Fruit fly (Drosophila melanogaster) whole organism, embryonic: ENCODE measurements around the gene Scm.

Experiments
- Atf3 ChIP-seq: fragments of 200-800 bp; sonication (Bioruptor generic); optimal IDR thresholded peaks from 3 replicates; lab custom pipeline; 2016; ENCODE audit warnings: missing biosample characterization, missing genetic modification characterization
- CG10366 ChIP-seq: fragments of 200-800 bp; sonication (Bioruptor generic); IDR thresholded peaks from 2 replicates; pipeline ENCODE4 v1.3.6; 2022; ENCODE audit warnings: missing biosample characterization, missing genetic modification characterization
- CG11504 ChIP-seq: fragments of 200-800 bp; sonication (Bioruptor generic); optimal IDR thresholded peaks from 3 replicates; lab custom pipeline; 2019; ENCODE audit warnings: missing biosample characterization, mild to moderate bottlenecking, missing genetic modification characterization, moderate library complexity
- CG11560 ChIP-seq: fragments of 200-800 bp; sonication (Bioruptor generic); IDR thresholded peaks from 3 replicates; pipeline ENCODE4 v1.3.6; 2022; ENCODE audit warnings: missing biosample characterization, missing genetic modification characterization
- CG11696 ChIP-seq: fragments of 200-800 bp; sonication (Bioruptor generic); IDR thresholded peaks from 2 replicates; pipeline ENCODE4 v1.3.6; 2022; ENCODE audit warnings: missing biosample characterization, missing genetic modification characterization
- CG13894 ChIP-seq: fragments of 200-800 bp; sonication (Bioruptor generic); optimal IDR thresholded peaks from 3 replicates; lab custom pipeline; 2018; ENCODE audit warnings: missing biosample characterization, mild to moderate bottlenecking, missing genetic modification characterization, moderate library complexity
- CG2120 ChIP-seq: fragments of 200-800 bp; sonication (Bioruptor generic); optimal IDR thresholded peaks from 3 replicates; lab custom pipeline; 2016; ENCODE audit warnings: missing biosample characterization, missing genetic modification characterization
- CG34376 ChIP-seq: fragments of 200-800 bp; sonication (Bioruptor generic); optimal IDR thresholded peaks from 2 replicates; lab custom pipeline; 2018; ENCODE audit warnings: missing biosample characterization, mild to moderate bottlenecking, missing genetic modification characterization
- CG4707 ChIP-seq: fragments of 200-800 bp; sonication (Bioruptor generic); optimal IDR thresholded peaks from 2 replicates; lab custom pipeline; 2018; ENCODE audit warnings: missing biosample characterization, mild to moderate bottlenecking, missing genetic modification characterization, moderate library complexity
- CG7372 ChIP-seq: fragments of 200-800 bp; sonication (Bioruptor generic); IDR thresholded peaks from 2 replicates; pipeline ENCODE4 v1.3.6; 2022; ENCODE audit warnings: missing biosample characterization, missing genetic modification characterization
- CG8281 ChIP-seq: fragments of 200-800 bp; sonication (Bioruptor generic); optimal IDR thresholded peaks from 2 replicates; lab custom pipeline; 2018; ENCODE audit warnings: missing biosample characterization, mild to moderate bottlenecking, missing genetic modification characterization, moderate library complexity
- CG8765 ChIP-seq: fragments of 200-800 bp; sonication (Bioruptor generic); IDR thresholded peaks from 2 replicates; pipeline ENCODE4 v1.3.6; 2022; ENCODE audit warnings: missing biosample characterization, missing genetic modification characterization
- E2f2 ChIP-seq: fragments of 200-800 bp; sonication (Bioruptor generic); IDR thresholded peaks from 2 replicates; pipeline ENCODE4 v1.3.6; 2022; ENCODE audit warnings: missing biosample characterization, missing genetic modification characterization
- Fer2 ChIP-seq: fragments of 200-800 bp; sonication (Bioruptor generic); optimal IDR thresholded peaks from 2 replicates; lab custom pipeline; 2018; ENCODE audit warnings: missing biosample characterization, mild to moderate bottlenecking, missing genetic modification characterization, moderate library complexity
- GATAe ChIP-seq: fragments of 200-800 bp; sonication (Bioruptor generic); conservative IDR thresholded peaks from 2 replicates; pipeline ENCODE4 v1.3.6; 2022; ENCODE audit warnings: missing biosample characterization, missing genetic modification characterization
- HLH3B ChIP-seq: fragments of 200-800 bp; sonication (Bioruptor generic); IDR thresholded peaks from 2 replicates; pipeline ENCODE4 v1.3.6; 2022; ENCODE audit warnings: missing biosample characterization, missing genetic modification characterization
- Hr78 ChIP-seq, 2 experiments: fragments of 200-800 bp in 1 of 2; fragments of >200 bp in 1 of 2; sonication (Bioruptor generic) in 1 of 2; optimal IDR thresholded peaks; 2 replicates each; lab custom pipeline; 2017 to 2019; ENCODE audit warnings: missing biosample characterization in 2 of 2, missing genetic modification characterization in 2 of 2, mild to moderate bottlenecking in 1 of 2, moderate library complexity in 1 of 2
- Nf-YB ChIP-seq: fragments of 200-800 bp; sonication (Bioruptor generic); optimal IDR thresholded peaks from 3 replicates; lab custom pipeline; 2019; ENCODE audit warnings: missing biosample characterization, mild to moderate bottlenecking, missing genetic modification characterization, moderate library complexity
- Pdp1 ChIP-seq, 2 experiments: fragments of 200-800 bp; sonication (Bioruptor generic); optimal IDR thresholded peaks; 3 replicates each; lab custom pipeline; 2016; ENCODE audit warnings: missing biosample characterization in 2 of 2, missing genetic modification characterization in 2 of 2, mild to moderate bottlenecking in 1 of 2, moderate library complexity in 1 of 2
- Xbp1 ChIP-seq: fragments of 200-800 bp; sonication (Bioruptor generic); optimal IDR thresholded peaks from 3 replicates; lab custom pipeline; 2016; ENCODE audit warnings: missing biosample characterization, mild to moderate bottlenecking, missing genetic modification characterization
- Xrp1 ChIP-seq: fragments of 200-800 bp; sonication (Bioruptor generic); IDR thresholded peaks from 2 replicates; pipeline ENCODE4 v1.3.6; 2022; ENCODE audit warnings: missing biosample characterization, missing genetic modification characterization
- YL-1 ChIP-seq: fragments of 200-800 bp; sonication (Bioruptor generic); optimal IDR thresholded peaks from 3 replicates; lab custom pipeline; 2017; ENCODE audit warnings: missing biosample characterization, mild to moderate bottlenecking, missing genetic modification characterization
- ato ChIP-seq: fragments of 200-800 bp; sonication (Bioruptor generic); IDR thresholded peaks from 2 replicates; pipeline ENCODE4 v1.3.6; 2022; ENCODE audit warnings: missing biosample characterization, missing genetic modification characterization; ENCODE audit not compliant: partially characterized antibody
- corto ChIP-seq: fragments of 200-800 bp; sonication (Bioruptor generic); optimal IDR thresholded peaks from 2 replicates; lab custom pipeline; 2016; ENCODE audit warnings: missing biosample characterization, mild to moderate bottlenecking, missing genetic modification characterization, moderate library complexity
- dati ChIP-seq: fragments of 200-800 bp; sonication (Bioruptor generic); IDR thresholded peaks from 2 replicates; pipeline ENCODE4 v1.3.6; 2022; ENCODE audit warnings: missing biosample characterization, missing genetic modification characterization
- exex ChIP-seq: fragments of 200-800 bp; sonication (Bioruptor generic); optimal IDR thresholded peaks from 4 replicates; lab custom pipeline; 2018; ENCODE audit warnings: missing biosample characterization, mild to moderate bottlenecking, missing genetic modification characterization, moderate library complexity
- gfzf ChIP-seq: fragments of 200-800 bp; sonication (Bioruptor generic); optimal IDR thresholded peaks from 2 replicates; lab custom pipeline; 2016; ENCODE audit warnings: missing biosample characterization, mild to moderate bottlenecking, missing genetic modification characterization, moderate library complexity
- grn ChIP-seq: fragments of 200-800 bp; sonication (Bioruptor generic); optimal IDR thresholded peaks from 3 replicates; lab custom pipeline; 2017; ENCODE audit warnings: missing biosample characterization, missing genetic modification characterization
- hb ChIP-seq: fragments of 200-800 bp; sonication (Bioruptor generic); IDR thresholded peaks from 3 replicates; pipeline ENCODE4 v1.3.6; 2022; ENCODE audit warnings: missing biosample characterization, missing genetic modification characterization; ENCODE audit not compliant: partially characterized antibody
- hth ChIP-seq: fragments of >200 bp; optimal IDR thresholded peaks from 2 replicates; lab custom pipeline; 2017; ENCODE audit warnings: inconsistent platforms
- jumu ChIP-seq: fragments of 200-800 bp; sonication (Bioruptor generic); optimal IDR thresholded peaks from 3 replicates; lab custom pipeline; 2016; ENCODE audit warnings: missing biosample characterization, missing genetic modification characterization
- lab ChIP-seq: fragments of 200-800 bp; sonication (Bioruptor generic); optimal IDR thresholded peaks from 3 replicates; lab custom pipeline; 2017; ENCODE audit warnings: missing biosample characterization, missing genetic modification characterization, mild to moderate bottlenecking, moderate library complexity, missing genetic modification reagents
- mirr ChIP-seq: fragments of 200-800 bp; sonication (Bioruptor generic); optimal IDR thresholded peaks from 3 replicates; lab custom pipeline; 2018; ENCODE audit warnings: missing biosample characterization, mild to moderate bottlenecking, missing genetic modification characterization
- rib ChIP-seq: fragments of 200-800 bp; sonication (Bioruptor generic); IDR thresholded peaks from 2 replicates; pipeline ENCODE4 v1.3.6; 2022; ENCODE audit warnings: missing biosample characterization, missing genetic modification characterization
- ro ChIP-seq: fragments of 200-800 bp; sonication (Bioruptor generic); IDR thresholded peaks from 2 replicates; pipeline ENCODE4 v1.3.6; 2022; ENCODE audit warnings: missing biosample characterization, missing genetic modification characterization
- sd ChIP-seq: fragments of 200-800 bp; sonication (Bioruptor generic); optimal IDR thresholded peaks from 3 replicates; lab custom pipeline; 2018; ENCODE audit warnings: missing biosample characterization, mild to moderate bottlenecking, missing genetic modification characterization, moderate library complexity
- sob ChIP-seq: fragments of 200-800 bp; sonication (Bioruptor generic); IDR thresholded peaks from 2 replicates; pipeline ENCODE4 v1.3.6; 2022; ENCODE audit warnings: missing biosample characterization, missing genetic modification characterization
- sug ChIP-seq: fragments of 200-800 bp; optimal IDR thresholded peaks from 2 replicates; lab custom pipeline; 2019; ENCODE audit warnings: missing biosample characterization, mild to moderate bottlenecking, missing genetic modification characterization, moderate library complexity
- trem ChIP-seq: fragments of 200-800 bp; optimal IDR thresholded peaks from 3 replicates; lab custom pipeline; 2019; ENCODE audit warnings: missing biosample characterization, mild to moderate bottlenecking, missing genetic modification characterization, moderate library complexity
- ttk ChIP-seq: fragments of 200-800 bp; sonication (Bioruptor generic); IDR thresholded peaks from 2 replicates; pipeline ENCODE4 v2.1.2; 2022; ENCODE audit warnings: missing biosample characterization, missing genetic modification characterization

Gene Scm

DNA sequence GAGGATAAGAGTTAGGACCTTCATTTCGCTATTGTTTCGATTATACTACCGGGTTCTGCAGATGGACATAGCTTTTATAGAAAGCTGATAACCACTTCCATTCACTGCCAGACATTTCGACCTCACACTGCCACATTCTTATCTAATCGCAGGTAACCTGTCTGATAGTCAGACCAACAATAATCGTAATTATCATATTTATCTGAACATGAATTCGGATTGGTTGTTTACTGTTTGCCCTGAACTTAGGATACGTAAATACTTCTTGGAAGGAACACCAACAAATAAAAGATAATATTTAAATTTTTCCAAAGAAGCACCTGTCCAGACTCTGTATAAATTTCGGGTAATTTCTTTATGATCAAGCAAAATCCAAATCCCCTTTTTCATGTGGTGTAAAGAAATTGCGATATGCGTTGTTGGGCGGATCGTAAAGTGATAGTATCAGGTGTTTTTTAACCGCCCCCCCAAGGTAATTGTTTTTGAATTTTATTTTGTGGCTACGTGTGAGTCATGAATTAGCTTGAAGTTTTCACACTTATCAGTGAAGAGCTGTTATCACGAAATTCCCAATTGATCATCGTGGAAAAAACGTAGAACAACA is 8.8 kb upstream of the Scm start, which contains the start of gene Fst (continued):
- no peak for TF ChIP-seq Xbp1
- no peak for TF ChIP-seq Xrp1
- TF ChIP-seq sd (tag; lab: Kevin White, UChicago) = peak; percentile 91
- TF ChIP-seq corto (GFP tag; lab: Kevin White, UChicago) = no peak
- no peak for TF ChIP-seq ttk
- TF ChIP-seq exex (tag; lab: Kevin White, UChicago) = peak; percentile 90
- peak; percentile 77 for TF ChIP-seq Nf-YB (GFP tag; lab: Kevin White, UChicago)

DNA sequence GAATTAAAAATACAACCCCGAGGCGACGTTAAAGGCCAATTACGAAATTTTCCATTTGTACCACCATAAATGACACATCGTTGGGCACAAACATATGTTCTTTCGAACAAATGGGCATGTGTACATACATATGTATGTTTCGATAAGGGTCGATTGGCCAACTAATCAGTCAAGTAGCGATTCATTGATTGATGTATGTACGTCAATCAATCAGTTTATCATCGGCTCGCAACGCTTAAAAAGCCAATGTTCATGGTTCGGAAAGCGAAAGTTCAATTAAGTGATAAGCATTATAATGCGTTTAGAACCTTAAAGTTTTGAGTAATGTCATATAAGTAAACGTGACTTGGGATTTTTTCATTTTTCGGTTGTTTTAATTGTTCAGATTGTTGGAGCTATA is 7.2 kb upstream of the Scm start:
- TF ChIP-seq sd (tag; lab: Kevin White, UChicago) (no peak), hb (GFP tag; lab: Robert Waterston, UW) (no peak), Atf3 (no peak), Fer2 (tag; lab: Kevin White, UChicago) (no peak), sob (0 out of 2 replicates have a peak, but pooled peaks have one; percentile 10), ato (no peak), Nf-YB (GFP tag; lab: Kevin White, UChicago) (no peak), CG34376 (peak; percentile 11), ttk (no peak), Hr78 (GFP tag; optimal IDR thresholded peaks at IDR 0.05; lab: Kevin White, UChicago) (peak in 1 of 2 experiments; percentile 46), CG11696 (GFP tag; lab: Robert Waterston, UW) (no peak), grn (GFP tag; lab: Kevin White, UChicago) (peak; percentile 40), CG8281 (tag; lab: Kevin White, UChicago) (peak; percentile 93), mirr (peak; percentile 66), gfzf (GFP tag; lab: Kevin White, UChicago) (no peak), CG11504 (tag; lab: Kevin White, UChicago) (no peak), hth (no peak), exex (tag; lab: Kevin White, UChicago) (peak; percentile 84), jumu (GFP tag; lab: Kevin White, UChicago) (no peak), CG7372 (GFP tag; lab: Robert Waterston, UW) (no peak), lab (GFP tag; lab: Kevin White, UChicago) (peak; percentile 41), dati (no peak), CG10366 (GFP tag; lab: Robert Waterston, UW) (no peak), YL-1 (GFP tag; lab: Kevin White, UChicago) (no peak), ro (GFP tag; lab: Robert Waterston, UW) (no peak), E2f2 (GFP tag; lab: Robert Waterston, UW) (no peak), Pdp1 (GFP tag; optimal IDR thresholded peaks at IDR 0.05; lab: Kevin White, UChicago) (peak in 1 of 2 experiments; percentile 69), CG4707 (GFP tag; lab: Kevin White, UChicago) (no peak), CG13894 (tag; lab: Kevin White, UChicago) (peak; percentile 2), trem (no peak), HLH3B (no peak), CG11560 (tag; lab: Robert Waterston, UW) (no peak)
- TF ChIP-seq, all 482 proteins: peak for 10

DNA sequence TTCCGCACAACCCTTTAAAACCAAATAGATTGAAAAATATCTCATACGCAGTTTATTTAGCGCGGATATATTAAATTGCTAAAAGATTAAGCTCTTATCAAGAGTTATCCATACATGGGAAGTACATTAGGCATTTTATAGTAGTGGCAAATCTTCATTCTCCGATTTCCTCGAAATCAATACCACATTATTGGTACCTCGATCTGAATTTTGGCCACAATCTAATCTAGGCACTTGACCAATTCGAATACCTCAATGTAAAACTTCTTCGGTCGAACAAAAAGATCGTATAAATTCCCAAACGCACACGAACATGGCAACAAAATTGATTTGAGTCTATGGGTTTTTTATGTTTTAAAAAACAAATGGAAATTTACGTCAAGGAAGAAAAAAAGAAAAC is 6.6 kb upstream of the Scm start:
- TF ChIP-seq mirr = peak; percentile 61
- TF ChIP-seq rib (GFP tag; lab: Robert Waterston, UW) = no peak
- TF ChIP-seq CG8765 = no peak
- peak; percentile 86 for TF ChIP-seq exex (tag; lab: Kevin White, UChicago)
- TF ChIP-seq grn (GFP tag; lab: Kevin White, UChicago) = peak; percentile 41
- TF ChIP-seq CG2120 (GFP tag; lab: Kevin White, UChicago) = no peak
- peak; percentile 83 for TF ChIP-seq sd (tag; lab: Kevin White, UChicago)
- TF ChIP-seq sug (tag; lab: Kevin White, UChicago) = peak; percentile 61
- peak; percentile 39; the same call in 1 of the 2 replicates for TF ChIP-seq GATAe (GFP tag; lab: Robert Waterston, UW)
- TF ChIP-seq CG34376 = peak; percentile 74
